Fruit fly (Drosophila melanogaster) whole organism, embryonic: Measurements from ENCODE around the gene org-1.

Source experiments
- Abd-B ChIP-seq: fragments of 200-800 bp; sonication (Bioruptor generic); optimal IDR thresholded peaks from 2 replicates; lab custom pipeline; 2018; ENCODE audit warnings: missing biosample characterization, mild to moderate bottlenecking, missing genetic modification characterization, moderate library complexity
- Antp ChIP-seq: fragments of 200-800 bp; sonication (Bioruptor generic); optimal IDR thresholded peaks from 3 replicates; lab custom pipeline; 2016; ENCODE audit warnings: missing biosample characterization, missing genetic modification characterization
- Bteb2 ChIP-seq: fragments of 200-800 bp; sonication (Bioruptor generic); optimal IDR thresholded peaks from 2 replicates; lab custom pipeline; 2016; ENCODE audit warnings: missing biosample characterization, missing genetic modification characterization
- CG10431 ChIP-seq: fragments of 200-800 bp; sonication (Bioruptor generic); optimal IDR thresholded peaks from 3 replicates; lab custom pipeline; 2018; ENCODE audit warnings: missing biosample characterization, mild to moderate bottlenecking, missing genetic modification characterization
- CG11398 ChIP-seq: fragments of 200-800 bp; sonication (Bioruptor generic); optimal IDR thresholded peaks from 2 replicates; lab custom pipeline; 2016; ENCODE audit warnings: missing biosample characterization, missing genetic modification characterization
- CG11695 ChIP-seq: fragments of 200-800 bp; sonication (Bioruptor generic); IDR thresholded peaks from 3 replicates; pipeline ENCODE4 v1.3.6; 2022; ENCODE audit warnings: missing biosample characterization, missing genetic modification characterization
- CG12299 ChIP-seq: fragments of 200-800 bp; sonication (Bioruptor generic); optimal IDR thresholded peaks from 2 replicates; lab custom pipeline; 2018; ENCODE audit warnings: missing biosample characterization, mild to moderate bottlenecking, missing genetic modification characterization
- CG13123 ChIP-seq: fragments of 200-800 bp; sonication (Bioruptor generic); optimal IDR thresholded peaks from 2 replicates; lab custom pipeline; 2016; ENCODE audit warnings: missing biosample characterization, missing genetic modification characterization
- CG14050 ChIP-seq: fragments of 200-800 bp; sonication (Bioruptor generic); IDR thresholded peaks from 3 replicates; pipeline ENCODE4 v1.3.6; 2022; ENCODE audit warnings: missing biosample characterization, missing genetic modification characterization
- CG15011 ChIP-seq: fragments of 200-800 bp; sonication (Bioruptor generic); optimal IDR thresholded peaks from 3 replicates; lab custom pipeline; 2018; ENCODE audit warnings: missing biosample characterization, mild to moderate bottlenecking, missing genetic modification characterization
- CG15696 ChIP-seq: fragments of 200-800 bp; sonication (Bioruptor generic); optimal IDR thresholded peaks from 2 replicates; lab custom pipeline; 2019; ENCODE audit warnings: missing biosample characterization, mild to moderate bottlenecking, missing genetic modification characterization, moderate library complexity
- CG1603 ChIP-seq: fragments of 200-800 bp; sonication (Bioruptor generic); optimal IDR thresholded peaks from 2 replicates; lab custom pipeline; 2019; ENCODE audit warnings: missing biosample characterization, mild to moderate bottlenecking, missing genetic modification characterization, moderate library complexity
- CG17186 ChIP-seq: fragments of 200-800 bp; sonication (Bioruptor generic); optimal IDR thresholded peaks from 3 replicates; lab custom pipeline; 2017; ENCODE audit warnings: missing biosample characterization, missing genetic modification reagents, missing genetic modification characterization
- CG2129 ChIP-seq: fragments of 200-800 bp; sonication (Bioruptor generic); IDR thresholded peaks from 2 replicates; pipeline ENCODE4 v1.3.6; 2022; ENCODE audit warnings: missing biosample characterization, missing genetic modification characterization; ENCODE audit not compliant: partially characterized antibody
- CG2875 ChIP-seq: fragments of 200-800 bp; sonication (Bioruptor generic); optimal IDR thresholded peaks from 2 replicates; lab custom pipeline; 2017; ENCODE audit warnings: missing biosample characterization, mild to moderate bottlenecking, missing genetic modification characterization, missing genetic modification reagents
- CG42726 ChIP-seq: fragments of 200-800 bp; sonication (Bioruptor generic); IDR thresholded peaks from 2 replicates; pipeline ENCODE4 v1.3.6; 2022; ENCODE audit warnings: missing biosample characterization, missing genetic modification characterization; ENCODE audit not compliant: partially characterized antibody
- CG4282 ChIP-seq: fragments of 200-800 bp; sonication (Bioruptor generic); optimal IDR thresholded peaks from 2 replicates; lab custom pipeline; 2016; ENCODE audit warnings: missing biosample characterization, missing genetic modification characterization
- CG4360 ChIP-seq: fragments of 200-800 bp; sonication (Bioruptor generic); IDR thresholded peaks from 2 replicates; pipeline ENCODE4 v1.3.6; 2022; ENCODE audit warnings: missing biosample characterization, missing genetic modification characterization
- CG4617 ChIP-seq: fragments of 200-800 bp; sonication (Bioruptor generic); optimal IDR thresholded peaks from 3 replicates; lab custom pipeline; 2016; ENCODE audit warnings: missing biosample characterization, missing genetic modification characterization, borderline replicate concordance
- CG4707 ChIP-seq: fragments of 200-800 bp; sonication (Bioruptor generic); optimal IDR thresholded peaks from 2 replicates; lab custom pipeline; 2018; ENCODE audit warnings: missing biosample characterization, mild to moderate bottlenecking, missing genetic modification characterization, moderate library complexity
- CG6683 ChIP-seq: fragments of 200-800 bp; sonication (Bioruptor generic); optimal IDR thresholded peaks from 2 replicates; lab custom pipeline; 2017; ENCODE audit warnings: missing biosample characterization, mild to moderate bottlenecking, missing genetic modification characterization, missing genetic modification reagents
- CG6813 ChIP-seq: fragments of 200-800 bp; sonication (Bioruptor generic); optimal IDR thresholded peaks from 2 replicates; lab custom pipeline; 2017; ENCODE audit warnings: missing biosample characterization, missing genetic modification characterization, mild to moderate bottlenecking, moderate library complexity, missing genetic modification reagents
- CG7839 ChIP-seq: fragments of 200-800 bp; sonication (Bioruptor generic); optimal IDR thresholded peaks from 3 replicates; lab custom pipeline; 2018; ENCODE audit warnings: missing biosample characterization, mild to moderate bottlenecking, missing genetic modification characterization, moderate library complexity
- CG9609 ChIP-seq: fragments of 200-800 bp; sonication (Bioruptor generic); optimal IDR thresholded peaks from 3 replicates; lab custom pipeline; 2016; ENCODE audit warnings: missing biosample characterization, missing genetic modification characterization
- CG9797 ChIP-seq: fragments of 200-800 bp; sonication (Bioruptor generic); optimal IDR thresholded peaks from 3 replicates; lab custom pipeline; 2018; ENCODE audit warnings: missing biosample characterization, mild to moderate bottlenecking, missing genetic modification characterization
- CTCF ChIP-seq: fragments of 200-800 bp; sonication (Bioruptor generic); optimal IDR thresholded peaks from 2 replicates; lab custom pipeline; 2017; ENCODE audit warnings: missing biosample characterization, mild to moderate bottlenecking, missing genetic modification characterization, moderate library complexity
- Chrac-16 ChIP-seq: fragments of 200-800 bp; sonication (Bioruptor generic); optimal IDR thresholded peaks from 3 replicates; lab custom pipeline; 2016; ENCODE audit warnings: missing biosample characterization, missing genetic modification characterization
- D ChIP-seq, 2 experiments: fragments of 200-800 bp in 1 of 2; fragments of >200 bp in 1 of 2; sonication (Bioruptor generic) in 1 of 2; optimal IDR thresholded peaks; 2 replicates in 1 of 2; 3 replicates in 1 of 2; lab custom pipeline; 2017; ENCODE audit warnings: mild to moderate bottlenecking in 1 of 2, missing biosample characterization in 1 of 2, missing genetic modification characterization in 1 of 2, missing genetic modification reagents in 1 of 2
- Deaf1 ChIP-seq: fragments of 200-800 bp; optimal IDR thresholded peaks from 3 replicates; lab custom pipeline; 2019; ENCODE audit warnings: missing biosample characterization, mild to moderate bottlenecking, missing genetic modification characterization, moderate library complexity
- Doc3 ChIP-seq: fragments of 200-800 bp; sonication (Bioruptor generic); IDR thresholded peaks from 3 replicates; pipeline ENCODE4 v1.3.6; 2022; ENCODE audit warnings: missing biosample characterization, missing genetic modification characterization; ENCODE audit not compliant: partially characterized antibody
- Dp ChIP-seq: fragments of 200-800 bp; sonication (Bioruptor generic); optimal IDR thresholded peaks from 2 replicates; lab custom pipeline; 2018; ENCODE audit warnings: missing biosample characterization, mild to moderate bottlenecking, missing genetic modification characterization, moderate library complexity
- E2f1 ChIP-seq: fragments of 200-800 bp; sonication (Bioruptor generic); IDR thresholded peaks from 2 replicates; pipeline ENCODE4 v1.3.6; 2022; ENCODE audit warnings: missing biosample characterization, missing genetic modification characterization
- Hr78 ChIP-seq, 2 experiments: fragments of 200-800 bp in 1 of 2; fragments of >200 bp in 1 of 2; sonication (Bioruptor generic) in 1 of 2; optimal IDR thresholded peaks; 2 replicates each; lab custom pipeline; 2017 to 2019; ENCODE audit warnings: missing biosample characterization in 2 of 2, missing genetic modification characterization in 2 of 2, mild to moderate bottlenecking in 1 of 2, moderate library complexity in 1 of 2
- Opbp ChIP-seq: fragments of 200-800 bp; sonication (Bioruptor generic); IDR thresholded peaks from 3 replicates; pipeline ENCODE4 v1.3.6; 2022; ENCODE audit warnings: missing biosample characterization, missing genetic modification characterization; ENCODE audit not compliant: partially characterized antibody
- Rfx ChIP-seq: fragments of 200-800 bp; sonication (Bioruptor generic); IDR thresholded peaks from 2 replicates; pipeline ENCODE4 v1.3.6; 2022; ENCODE audit warnings: missing biosample characterization, missing genetic modification characterization
- ac ChIP-seq: fragments of 200-800 bp; sonication (Bioruptor generic); optimal IDR thresholded peaks from 3 replicates; lab custom pipeline; 2017; ENCODE audit warnings: missing biosample characterization, mild to moderate bottlenecking, missing genetic modification characterization
- ato ChIP-seq: fragments of 200-800 bp; sonication (Bioruptor generic); IDR thresholded peaks from 2 replicates; pipeline ENCODE4 v1.3.6; 2022; ENCODE audit warnings: missing biosample characterization, missing genetic modification characterization; ENCODE audit not compliant: partially characterized antibody
- bab2 ChIP-seq: fragments of 200-800 bp; sonication (Bioruptor generic); optimal IDR thresholded peaks from 2 replicates; lab custom pipeline; 2016; ENCODE audit warnings: missing biosample characterization, missing genetic modification characterization
- ci ChIP-seq: fragments of 200-800 bp; sonication (Bioruptor generic); IDR thresholded peaks from 3 replicates; pipeline ENCODE4 v1.3.6; 2022; ENCODE audit warnings: missing biosample characterization, missing genetic modification characterization
- dysf ChIP-seq: fragments of 200-800 bp; sonication (Bioruptor generic); IDR thresholded peaks from 3 replicates; pipeline ENCODE4 v1.3.6; 2022; ENCODE audit warnings: missing biosample characterization, missing genetic modification characterization
- grau ChIP-seq: fragments of 200-800 bp; optimal IDR thresholded peaks from 3 replicates; lab custom pipeline; 2019; ENCODE audit warnings: missing biosample characterization, mild to moderate bottlenecking, missing genetic modification characterization, moderate library complexity
- insv ChIP-seq, 2 experiments: fragments of 200-800 bp; sonication (Bioruptor generic); optimal IDR thresholded peaks; 3 replicates each; lab custom pipeline; 2016 to 2018; ENCODE audit warnings: missing biosample characterization in 2 of 2, missing genetic modification characterization in 2 of 2
- lola ChIP-seq, 3 experiments: fragments of >200 bp in 2 of 3; fragments of 200-800 bp in 1 of 3; sonication (Bioruptor generic) in 1 of 3; optimal IDR thresholded peaks; 2 replicates each; lab custom pipeline; 2017 to 2019; ENCODE audit warnings: missing biosample characterization in 3 of 3, missing genetic modification characterization in 3 of 3, mild to moderate bottlenecking in 1 of 3, moderate library complexity in 1 of 3
- nerfin-2 ChIP-seq: fragments of 200-800 bp; sonication (Bioruptor generic); IDR thresholded peaks from 2 replicates; pipeline ENCODE4 v1.3.6; 2022; ENCODE audit warnings: missing biosample characterization, missing genetic modification characterization; ENCODE audit not compliant: partially characterized antibody
- p53 ChIP-seq: fragments of 200-800 bp; sonication (Bioruptor generic); optimal IDR thresholded peaks from 2 replicates; lab custom pipeline; 2016; ENCODE audit warnings: missing biosample characterization, missing genetic modification characterization
- so ChIP-seq: fragments of 200-800 bp; sonication (Bioruptor generic); IDR thresholded peaks from 3 replicates; pipeline ENCODE4 v1.3.6; 2022; ENCODE audit warnings: missing biosample characterization, missing genetic modification characterization
- sug ChIP-seq: fragments of 200-800 bp; optimal IDR thresholded peaks from 2 replicates; lab custom pipeline; 2019; ENCODE audit warnings: missing biosample characterization, mild to moderate bottlenecking, missing genetic modification characterization, moderate library complexity
- zf30C ChIP-seq: fragments of 200-800 bp; sonication (Bioruptor generic); optimal IDR thresholded peaks from 3 replicates; lab custom pipeline; 2018; ENCODE audit warnings: missing biosample characterization, mild to moderate bottlenecking, missing genetic modification characterization
- zfh2 ChIP-seq: fragments of 200-800 bp; sonication (Bioruptor generic); optimal IDR thresholded peaks from 2 replicates; lab custom pipeline; 2016; ENCODE audit warnings: missing biosample characterization, missing genetic modification characterization

org-1 gene

dm6 chrX:8411532-8411960 lies 43.3 kb downstream of the org-1 start, which contains the start of gene lawc (continued):
- TF ChIP-seq D (optimal IDR thresholded peaks at IDR 0.05; lab: Kevin White, UChicago) (peak; percentile 76), D (GFP tag; optimal IDR thresholded peaks at IDR 0.05; lab: Kevin White, UChicago) (no peak), zfh2 (no peak), CG6683 (peak; percentile 41), lola (GFP tag; optimal IDR thresholded peaks at IDR 0.05; lab: Kevin White, UChicago) (no peak), CG4617 (no peak), grau (tag; lab: Kevin White, UChicago) (peak; percentile 36), CG11695 (0 out of 3 replicates have a peak, but pooled peaks have one; percentile 66), CTCF (peak; percentile 23), CG7839 (tag; lab: Kevin White, UChicago) (peak; percentile 11), CG4282 (no peak), nerfin-2 (GFP tag; lab: Robert Waterston, UW) (no peak), CG4707 (no peak), CG2875 (GFP tag; lab: Kevin White, UChicago) (no peak), ac (GFP tag; lab: Kevin White, UChicago) (peak; percentile 0), sug (peak; percentile 32), Chrac-16 (GFP tag; lab: Kevin White, UChicago) (no peak), CG42726 (peak; percentile 31; the same call in 1 of the 2 replicates), p53 (GFP tag; lab: Kevin White, UChicago) (no peak), Opbp (GFP tag; lab: Robert Waterston, UW) (peak; percentile 60; the same call in 1 of the 3 replicates), Dp (GFP tag; lab: Kevin White, UChicago) (peak; percentile 1), CG2129 (GFP tag; lab: Robert Waterston, UW) (no peak), E2f1 (GFP tag; lab: Robert Waterston, UW) (no peak), CG4360 (GFP tag; lab: Robert Waterston, UW) (no peak), Rfx (peak; percentile 70), zf30C (GFP tag; lab: Kevin White, UChicago) (peak; percentile 24), Hr78 (GFP tag; optimal IDR thresholded peaks at IDR 0.05; lab: Kevin White, UChicago) (no peak), CG14050 (no peak), ci (GFP tag; lab: Robert Waterston, UW) (peak; percentile 91), CG11398 (GFP tag; lab: Kevin White, UChicago) (no peak), Antp (GFP tag; lab: Kevin White, UChicago) (no peak), Bteb2 (GFP tag; lab: Kevin White, UChicago) (no peak), insv (GFP tag; optimal IDR thresholded peaks at IDR 0.05; lab: Kevin White, UChicago) (peak in 1 of 2 experiments; percentile 9), CG15696 (tag; lab: Kevin White, UChicago) (no peak), Doc3 (GFP tag; lab: Robert Waterston, UW) (no peak), Deaf1 (peak; percentile 68), CG6813 (GFP tag; lab: Kevin White, UChicago) (no peak), CG1603 (peak; percentile 30), bab2 (GFP tag; lab: Kevin White, UChicago) (no peak), CG10431 (GFP tag; lab: Kevin White, UChicago) (peak; percentile 45), dysf (GFP tag; lab: Robert Waterston, UW) (peak; percentile 39; the same call in 1 of the 3 replicates), CG9797 (GFP tag; lab: Kevin White, UChicago) (peak; percentile 8), Abd-B (GFP tag; lab: Kevin White, UChicago) (no peak), CG9609 (GFP tag; lab: Kevin White, UChicago) (no peak), so (GFP tag; lab: Robert Waterston, UW) (peak; percentile 75; the same call in 2 of the 3 replicates), CG12299 (peak; percentile 44), CG13123 (GFP tag; lab: Kevin White, UChicago) (no peak), ato (GFP tag; lab: Robert Waterston, UW) (peak; percentile 49; the same call in 1 of the 2 replicates), CG17186 (GFP tag; lab: Kevin White, UChicago) (no peak), CG15011 (GFP tag; lab: Kevin White, UChicago) (no peak)
